Worm (Caenorhabditis elegans) whole organism, L2 larva: ENCODE results near the gene symk-1.

Experiments
- aly-2 ChIP-seq: fragments of 150-350 bp; optimal IDR thresholded peaks from 2 replicates; lab custom pipeline; 2014; ENCODE audit warnings: missing biosample characterization, missing genetic modification characterization
- ama-1 ChIP-seq: fragments of 150-350 bp; optimal IDR thresholded peaks from 2 replicates; lab custom pipeline; 2018; ENCODE audit warnings: inconsistent platforms
- ceh-82 ChIP-seq: fragments of 150-350 bp; optimal IDR thresholded peaks from 2 replicates; lab custom pipeline; 2014; ENCODE audit warnings: missing biosample characterization, missing genetic modification characterization
- crh-2 ChIP-seq: sonication (generic microtip); optimal IDR thresholded peaks from 2 replicates; lab custom pipeline; 2017; ENCODE audit warnings: missing biosample characterization, missing genetic modification characterization
- fos-1 ChIP-seq: fragments of 150-350 bp; optimal IDR thresholded peaks from 2 replicates; lab custom pipeline; 2014; ENCODE audit warnings: missing biosample characterization, missing genetic modification characterization
- lin-11 ChIP-seq: fragments of 150-350 bp; sonication (generic microtip); optimal IDR thresholded peaks from 2 replicates; lab custom pipeline; 2014; ENCODE audit warnings: missing biosample characterization, missing genetic modification characterization, inconsistent platforms, mixed read lengths
- lin-39 ChIP-seq: fragments of 150-350 bp; optimal IDR thresholded peaks from 2 replicates; lab custom pipeline; 2014; ENCODE audit warnings: missing biosample characterization, missing genetic modification reagents, missing genetic modification characterization
- lsy-2 ChIP-seq, 2 experiments: fragments of 150-350 bp in 1 of 2; sonication (generic microtip) in 1 of 2; optimal IDR thresholded peaks; 2 replicates each; lab custom pipeline; 2014 to 2017; ENCODE audit warnings: missing biosample characterization in 2 of 2, missing genetic modification characterization in 2 of 2
- nhr-11 ChIP-seq: fragments of 150-350 bp; optimal IDR thresholded peaks from 2 replicates; lab custom pipeline; 2014; ENCODE audit warnings: missing biosample characterization, missing genetic modification characterization
- nhr-12 ChIP-seq: fragments of 150-350 bp; optimal IDR thresholded peaks from 2 replicates; lab custom pipeline; 2014; ENCODE audit warnings: missing biosample characterization, missing genetic modification characterization
- sem-4 ChIP-seq: fragments of 150-350 bp; optimal IDR thresholded peaks from 2 replicates; lab custom pipeline; 2014; ENCODE audit warnings: missing biosample characterization, missing genetic modification reagents, missing genetic modification characterization
- skn-1 ChIP-seq: sonication (generic microtip); optimal IDR thresholded peaks from 2 replicates; lab custom pipeline; 2017; ENCODE audit warnings: missing biosample characterization, missing genetic modification characterization
- unc-62 ChIP-seq: fragments of 150-350 bp; optimal IDR thresholded peaks from 2 replicates; lab custom pipeline; 2014; ENCODE audit warnings: missing biosample characterization, missing genetic modification reagents, missing genetic modification characterization
- ztf-11 ChIP-seq: sonication (generic microtip); optimal IDR thresholded peaks from 2 replicates; lab custom pipeline; 2017; ENCODE audit warnings: missing biosample characterization, missing genetic modification characterization

DNA sequence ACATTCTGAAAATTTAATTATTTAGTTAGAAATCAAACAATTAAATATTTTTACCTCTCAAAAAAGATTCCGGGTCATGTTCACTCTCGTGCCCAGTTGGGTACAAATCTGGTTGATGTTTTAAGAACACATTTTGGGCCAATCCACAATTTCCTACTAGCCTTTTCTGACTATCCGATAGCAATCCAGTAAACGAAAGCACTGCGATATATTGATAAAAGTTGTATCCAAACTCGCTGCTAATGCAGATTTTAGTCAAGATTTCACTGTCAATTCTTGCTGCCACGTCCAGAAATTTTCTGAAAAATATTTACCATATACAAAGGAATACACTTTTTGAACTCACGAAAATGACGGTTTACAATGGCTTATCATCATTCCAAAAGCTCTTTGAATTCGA is 939 bp upstream of the symk-1 start:
- TF ChIP-seq crh-2 (tag; lab: Kevin White, UChicago): no peak
- TF ChIP-seq aly-2 (tag; lab: Kevin White, UChicago): no peak
- no peak for TF ChIP-seq skn-1
- no peak for TF ChIP-seq lsy-2 (tag; optimal IDR thresholded peaks at IDR 0.05; lab: Kevin White, UChicago)
- TF ChIP-seq nhr-12: no peak
- no peak for TF ChIP-seq sem-4 (tag; lab: Kevin White, UChicago)
- no peak for TF ChIP-seq lin-39
- TF ChIP-seq fos-1 (tag; lab: Kevin White, UChicago): no peak
- no peak for TF ChIP-seq nhr-11 (tag; lab: Kevin White, UChicago)
- TF ChIP-seq lin-11: no peak
- TF ChIP-seq ztf-11 (tag; lab: Kevin White, UChicago): no peak
- TF ChIP-seq ama-1 (lab: Kevin White, UChicago): no peak
- no peak for TF ChIP-seq unc-62 (GFP tag; lab: Kevin White, UChicago)
- no peak for TF ChIP-seq ceh-82 (tag; lab: Kevin White, UChicago)
